Worm (Caenorhabditis elegans) whole organism, L4/young adult: ENCODE results near the gene F56C9.8.

Experiments
- W03F9.2 ChIP-seq: fragments of 150-350 bp; optimal IDR thresholded peaks from 2 replicates; lab custom pipeline; 2014; ENCODE audit warnings: missing biosample characterization, missing genetic modification characterization
- dao-5 ChIP-seq: sonication (generic microtip); optimal IDR thresholded peaks from 2 replicates; lab custom pipeline; 2016; ENCODE audit warnings: missing genotype, missing genetic modification characterization, moderate library complexity, missing compliant biosample characterization
- him-1 ChIP-seq: sonication (generic microtip); optimal IDR thresholded peaks from 2 replicates; lab custom pipeline; 2016; ENCODE audit warnings: missing genotype, missing genetic modification reagents, missing genetic modification characterization, missing compliant biosample characterization

The F56C9.8 gene

ce11 chrIII:7319390-7319789, at the start of gene F56C9.8:
Gene F56C9.8, minus strand, starts transcription at chrIII:7319509.
- TF ChIP-seq dao-5 (tag; lab: Kevin White, UChicago) (no peak), him-1 (tag; lab: Kevin White, UChicago) (no peak), W03F9.2 (tag; lab: Kevin White, UChicago) (no peak)

- TF ChIP-seq dao-5 (tag; lab: Kevin White, UChicago) = no peak
- no peak for TF ChIP-seq W03F9.2 (tag; lab: Kevin White, UChicago)
- no peak for TF ChIP-seq him-1 (tag; lab: Kevin White, UChicago)
These were observed 47.9 kb upstream of the F56C9.8 start, which contains the start of the genes T20B12.5 and T20B12.4 for ce11 chrIII:7367012-7367760. Gene T20B12.5, minus strand, starts transcription at chrIII:7367112. Gene T20B12.4, plus strand, starts transcription at chrIII:7367710.

ce11 chrIII:7365602-7366001, 46.3 kb upstream of the F56C9.8 start, which contains the start of gene F08F8.11:
Gene F08F8.11, plus strand, starts transcription at chrIII:7365902.
- TF ChIP-seq dao-5 (tag; lab: Kevin White, UChicago) = no peak
- no peak for TF ChIP-seq W03F9.2 (tag; lab: Kevin White, UChicago)
- TF ChIP-seq him-1 (tag; lab: Kevin White, UChicago) = no peak

- TF ChIP-seq him-1 (tag; lab: Kevin White, UChicago) = no peak
- no peak for TF ChIP-seq dao-5 (tag; lab: Kevin White, UChicago)
- no peak for TF ChIP-seq W03F9.2 (tag; lab: Kevin White, UChicago)
These were observed 39.8 kb upstream of the F56C9.8 start, which contains the start of the genes eco-1 and hmgr-1 for ce11 chrIII:7359037-7359548. Gene eco-1, minus strand, starts transcription at chrIII:7359095. Gene hmgr-1, plus strand, starts transcription at chrIII:7359498.

ce11 chrIII:7358627-7359026, 39.3 kb upstream of the F56C9.8 start:
- no peak for TF ChIP-seq dao-5 (tag; lab: Kevin White, UChicago)

ce11 chrIII:7357356-7357755, 38.0 kb upstream of the F56C9.8 start, which contains the start of gene F08F8.10:
Gene F08F8.10, minus strand, starts transcription at chrIII:7357393.
- TF ChIP-seq him-1 (tag; lab: Kevin White, UChicago) (no peak), W03F9.2 (tag; lab: Kevin White, UChicago) (no peak), dao-5 (tag; lab: Kevin White, UChicago) (no peak)

ce11 chrIII:7353871-7354270, 34.6 kb upstream of the F56C9.8 start, which contains the start of gene F08F8.9:
Gene F08F8.9, minus strand, starts transcription at chrIII:7353971.
- TF ChIP-seq him-1 (tag; lab: Kevin White, UChicago) = no peak
- TF ChIP-seq W03F9.2 (tag; lab: Kevin White, UChicago) = no peak
- TF ChIP-seq dao-5 (tag; lab: Kevin White, UChicago) = no peak

- no peak for TF ChIP-seq him-1 (tag; lab: Kevin White, UChicago)
- no peak for TF ChIP-seq W03F9.2 (tag; lab: Kevin White, UChicago)
- TF ChIP-seq dao-5 (tag; lab: Kevin White, UChicago) = no peak
These were observed 29.8 kb upstream of the F56C9.8 start, which contains the start of gene gos-28 for ce11 chrIII:7349075-7349474. Gene gos-28, minus strand, starts transcription at chrIII:7349175.

ce11 chrIII:7347049-7347448, 27.7 kb upstream of the F56C9.8 start, which contains the start of gene F08F8.7:
Gene F08F8.7, minus strand, starts transcription at chrIII:7347149.
- TF ChIP-seq W03F9.2 (tag; lab: Kevin White, UChicago) = no peak
- no peak for TF ChIP-seq dao-5 (tag; lab: Kevin White, UChicago)
- no peak for TF ChIP-seq him-1 (tag; lab: Kevin White, UChicago)

- no peak for TF ChIP-seq him-1 (tag; lab: Kevin White, UChicago)
- TF ChIP-seq dao-5 (tag; lab: Kevin White, UChicago) = no peak
- TF ChIP-seq W03F9.2 (tag; lab: Kevin White, UChicago) = no peak
These were observed 24.1 kb upstream of the F56C9.8 start, which contains the start of gene F08F8.6 for ce11 chrIII:7343389-7343788. Gene F08F8.6, plus strand, starts transcription at chrIII:7343689.

- TF ChIP-seq him-1 (tag; lab: Kevin White, UChicago) (no peak), dao-5 (tag; lab: Kevin White, UChicago) (no peak), W03F9.2 (tag; lab: Kevin White, UChicago) (no peak)
These were observed 19.8 kb upstream of the F56C9.8 start for ce11 chrIII:7339138-7339537.

- TF ChIP-seq dao-5 (tag; lab: Kevin White, UChicago) (no peak), W03F9.2 (tag; lab: Kevin White, UChicago) (no peak), him-1 (tag; lab: Kevin White, UChicago) (no peak)
These were observed 19.4 kb upstream of the F56C9.8 start, which contains the start of gene kap-1 for ce11 chrIII:7338693-7339092. Gene kap-1, plus strand, starts transcription at chrIII:7338835.

- no peak for TF ChIP-seq W03F9.2 (tag; lab: Kevin White, UChicago)
- TF ChIP-seq him-1 (tag; lab: Kevin White, UChicago) = no peak
- no peak for TF ChIP-seq dao-5 (tag; lab: Kevin White, UChicago)
These were observed 18.7 kb upstream of the F56C9.8 start for ce11 chrIII:7338009-7338408.
